Fruit fly (Drosophila melanogaster): ENCODE results near the gene tth.

tth gene

dm6 chrX:13616417-13617050 is at the start of gene tth, which contains the start of gene Tango2:
Gene tth (minus strand): TSS chrX:13616586.
Gene Tango2 (plus strand): TSS chrX:13616989.
- TF ChIP-seq ttk (optimal IDR thresholded peaks at IDR 0.05) = no peak
- no peak for TF ChIP-seq insv (optimal IDR thresholded peaks at IDR 0.05)

dm6 chrX:13651170-13651569 is 34.8 kb upstream of the tth start:
- no peak for TF ChIP-seq psq (optimal IDR thresholded peaks at IDR 0.05)
- TF ChIP-seq insv (optimal IDR thresholded peaks at IDR 0.05) = no peak
- TF ChIP-seq ttk (optimal IDR thresholded peaks at IDR 0.05) = no peak

- TF ChIP-seq psq (optimal IDR thresholded peaks at IDR 0.05) (no peak), h (optimal IDR thresholded peaks at IDR 0.05) (no peak), Myc (optimal IDR thresholded peaks at IDR 0.05) (no peak), ttk (optimal IDR thresholded peaks at IDR 0.05) (no peak), Sin3A (optimal IDR thresholded peaks at IDR 0.05) (no peak), insv (optimal IDR thresholded peaks at IDR 0.05) (no peak)
Observed at dm6 chrX:13649801-13650200, 33.4 kb upstream of the tth start.

dm6 chrX:13648819-13649218 is 32.4 kb upstream of the tth start:
- TF ChIP-seq ttk (optimal IDR thresholded peaks at IDR 0.05) (no peak), Sin3A (optimal IDR thresholded peaks at IDR 0.05) (no peak), psq (optimal IDR thresholded peaks at IDR 0.05) (no peak), h (optimal IDR thresholded peaks at IDR 0.05) (no peak)

- TF ChIP-seq Sin3A (optimal IDR thresholded peaks at IDR 0.05) (no peak), psq (optimal IDR thresholded peaks at IDR 0.05) (no peak), insv (optimal IDR thresholded peaks at IDR 0.05) (no peak), Myc (optimal IDR thresholded peaks at IDR 0.05) (no peak), ttk (optimal IDR thresholded peaks at IDR 0.05) (no peak), h (optimal IDR thresholded peaks at IDR 0.05) (no peak)
Observed at dm6 chrX:13646175-13646574, 29.8 kb upstream of the tth start.

- TF ChIP-seq Myc (optimal IDR thresholded peaks at IDR 0.05) (no peak), ttk (optimal IDR thresholded peaks at IDR 0.05) (no peak), insv (optimal IDR thresholded peaks at IDR 0.05) (no peak)
Observed at dm6 chrX:13644696-13645393, 28.5 kb upstream of the tth start.

dm6 chrX:13643961-13644360 is 27.6 kb upstream of the tth start:
- TF ChIP-seq insv (optimal IDR thresholded peaks at IDR 0.05) = no peak
- no peak for TF ChIP-seq Myc (optimal IDR thresholded peaks at IDR 0.05)
- TF ChIP-seq ttk (optimal IDR thresholded peaks at IDR 0.05) = no peak
- TF ChIP-seq h (optimal IDR thresholded peaks at IDR 0.05) = no peak
- no peak for TF ChIP-seq psq (optimal IDR thresholded peaks at IDR 0.05)
- TF ChIP-seq Sin3A (optimal IDR thresholded peaks at IDR 0.05) = no peak

dm6 chrX:13641891-13642617 is 25.7 kb upstream of the tth start:
- TF ChIP-seq h (optimal IDR thresholded peaks at IDR 0.05) = no peak

dm6 chrX:13641115-13641890 is 24.9 kb upstream of the tth start:
- TF ChIP-seq insv (optimal IDR thresholded peaks at IDR 0.05) (no peak), h (optimal IDR thresholded peaks at IDR 0.05) (no peak), ttk (optimal IDR thresholded peaks at IDR 0.05) (no peak), Myc (optimal IDR thresholded peaks at IDR 0.05) (no peak), psq (optimal IDR thresholded peaks at IDR 0.05) (no peak), Sin3A (optimal IDR thresholded peaks at IDR 0.05) (no peak)

dm6 chrX:13640692-13641011 is 24.3 kb upstream of the tth start:
- no peak for TF ChIP-seq h (optimal IDR thresholded peaks at IDR 0.05)
- no peak for TF ChIP-seq Sin3A (optimal IDR thresholded peaks at IDR 0.05)
- no peak for TF ChIP-seq psq (optimal IDR thresholded peaks at IDR 0.05)
- TF ChIP-seq insv (optimal IDR thresholded peaks at IDR 0.05) = no peak
- TF ChIP-seq ttk (optimal IDR thresholded peaks at IDR 0.05) = no peak
- no peak for TF ChIP-seq Myc (optimal IDR thresholded peaks at IDR 0.05)

dm6 chrX:13639998-13640691 is 23.8 kb upstream of the tth start:
- TF ChIP-seq Sin3A (optimal IDR thresholded peaks at IDR 0.05) (no peak), Myc (optimal IDR thresholded peaks at IDR 0.05) (no peak), insv (optimal IDR thresholded peaks at IDR 0.05) (no peak), h (optimal IDR thresholded peaks at IDR 0.05) (no peak), ttk (optimal IDR thresholded peaks at IDR 0.05) (no peak), psq (optimal IDR thresholded peaks at IDR 0.05) (no peak)

- TF ChIP-seq Myc (optimal IDR thresholded peaks at IDR 0.05) = no peak
- TF ChIP-seq h (optimal IDR thresholded peaks at IDR 0.05) = no peak
- TF ChIP-seq psq (optimal IDR thresholded peaks at IDR 0.05) = no peak
- no peak for TF ChIP-seq ttk (optimal IDR thresholded peaks at IDR 0.05)
- no peak for TF ChIP-seq Sin3A (optimal IDR thresholded peaks at IDR 0.05)
- no peak for TF ChIP-seq insv (optimal IDR thresholded peaks at IDR 0.05)
Observed at dm6 chrX:13637588-13637987, 21.2 kb upstream of the tth start.
